Fruit fly (Drosophila melanogaster) whole organism, embryonic: ENCODE measurements around the gene Usp10.

Source experiments
- Bteb2 ChIP-seq: fragments of 200-800 bp; sonication (Bioruptor generic); optimal IDR thresholded peaks from 2 replicates; lab custom pipeline; 2016; ENCODE audit warnings: missing biosample characterization, missing genetic modification characterization
- CG10366 ChIP-seq: fragments of 200-800 bp; sonication (Bioruptor generic); IDR thresholded peaks from 2 replicates; pipeline ENCODE4 v1.3.6; 2022; ENCODE audit warnings: missing biosample characterization, missing genetic modification characterization
- CG13296 ChIP-seq: fragments of 200-800 bp; sonication (Bioruptor generic); optimal IDR thresholded peaks from 3 replicates; lab custom pipeline; 2018; ENCODE audit warnings: missing biosample characterization, mild to moderate bottlenecking, missing genetic modification characterization
- CG17568 ChIP-seq: fragments of 200-800 bp; sonication (Bioruptor generic); optimal IDR thresholded peaks from 2 replicates; lab custom pipeline; 2018; ENCODE audit warnings: missing biosample characterization, mild to moderate bottlenecking, missing genetic modification characterization, moderate library complexity
- CG3065 ChIP-seq: fragments of 200-800 bp; sonication (Bioruptor generic); optimal IDR thresholded peaks from 2 replicates; lab custom pipeline; 2016; ENCODE audit warnings: missing biosample characterization, missing genetic modification characterization
- CG31365 ChIP-seq: fragments of 200-800 bp; sonication (Bioruptor generic); optimal IDR thresholded peaks from 2 replicates; lab custom pipeline; 2018; ENCODE audit warnings: missing biosample characterization, mild to moderate bottlenecking, missing genetic modification characterization
- CG3407 ChIP-seq: fragments of 200-800 bp; sonication (Bioruptor generic); optimal IDR thresholded peaks from 2 replicates; lab custom pipeline; 2018; ENCODE audit warnings: missing biosample characterization, mild to moderate bottlenecking, missing genetic modification characterization
- CG34376 ChIP-seq: fragments of 200-800 bp; sonication (Bioruptor generic); optimal IDR thresholded peaks from 2 replicates; lab custom pipeline; 2018; ENCODE audit warnings: missing biosample characterization, mild to moderate bottlenecking, missing genetic modification characterization
- CG3847 ChIP-seq: fragments of 200-800 bp; sonication (Bioruptor generic); IDR thresholded peaks from 2 replicates; pipeline ENCODE4 v1.3.6; 2022; ENCODE audit warnings: missing biosample characterization, missing genetic modification characterization
- CG6272 ChIP-seq: fragments of 200-800 bp; sonication (Bioruptor generic); IDR thresholded peaks from 2 replicates; pipeline ENCODE4 v1.3.6; 2022; ENCODE audit warnings: missing biosample characterization, missing genetic modification characterization
- CG6765 ChIP-seq: fragments of 200-800 bp; sonication (Bioruptor generic); optimal IDR thresholded peaks from 3 replicates; lab custom pipeline; 2017; ENCODE audit warnings: missing biosample characterization, mild to moderate bottlenecking, missing genetic modification characterization
- CG7928 ChIP-seq: fragments of 200-800 bp; sonication (Bioruptor generic); optimal IDR thresholded peaks from 2 replicates; lab custom pipeline; 2017; ENCODE audit warnings: missing biosample characterization, mild to moderate bottlenecking, missing genetic modification characterization
- Dfd ChIP-seq, 2 experiments: fragments of >200 bp; optimal IDR thresholded peaks; 2 replicates each; lab custom pipeline; 2017; ENCODE audit warnings: missing biosample characterization in 2 of 2, missing genetic modification characterization in 2 of 2
- Drgx ChIP-seq: fragments of 200-800 bp; sonication (Bioruptor generic); IDR thresholded peaks from 2 replicates; pipeline ENCODE4 v1.3.6; 2022; ENCODE audit warnings: missing biosample characterization, missing genetic modification characterization
- Ets65A ChIP-seq: fragments of 200-800 bp; sonication (Bioruptor generic); peaks from one replicate; lab custom pipeline; 2016; ENCODE audit warnings: missing biosample characterization, missing genetic modification characterization
- HLH3B ChIP-seq: fragments of 200-800 bp; sonication (Bioruptor generic); IDR thresholded peaks from 2 replicates; pipeline ENCODE4 v1.3.6; 2022; ENCODE audit warnings: missing biosample characterization, missing genetic modification characterization
- Lhr ChIP-seq: fragments of 200-800 bp; sonication (Bioruptor generic); optimal IDR thresholded peaks from 3 replicates; lab custom pipeline; 2017; ENCODE audit warnings: mild to moderate bottlenecking, missing biosample characterization, missing genetic modification reagents, missing genetic modification characterization
- MESR4 ChIP-seq: fragments of 200-800 bp; sonication (Bioruptor generic); optimal IDR thresholded peaks from 2 replicates; lab custom pipeline; 2018; ENCODE audit warnings: missing biosample characterization, mild to moderate bottlenecking, missing genetic modification characterization, moderate library complexity
- MTF-1 ChIP-seq: fragments of 200-800 bp; sonication (Bioruptor generic); optimal IDR thresholded peaks from 2 replicates; lab custom pipeline; 2018; ENCODE audit warnings: missing biosample characterization, mild to moderate bottlenecking, missing genetic modification characterization, borderline replicate concordance
- Meics ChIP-seq: fragments of 200-800 bp; sonication (Bioruptor generic); optimal IDR thresholded peaks from 2 replicates; lab custom pipeline; 2017; ENCODE audit warnings: missing biosample characterization, mild to moderate bottlenecking, missing genetic modification characterization
- Mes4 ChIP-seq: fragments of 200-800 bp; sonication (Bioruptor generic); optimal IDR thresholded peaks from 2 replicates; lab custom pipeline; 2016; ENCODE audit warnings: missing biosample characterization, missing genetic modification characterization
- NC2β ChIP-seq: fragments of 200-800 bp; sonication (Bioruptor generic); optimal IDR thresholded peaks from 2 replicates; lab custom pipeline; 2016; ENCODE audit warnings: missing biosample characterization, missing genetic modification characterization
- NFAT ChIP-seq: fragments of 200-800 bp; sonication (Bioruptor generic); IDR thresholded peaks from 2 replicates; pipeline ENCODE4 v1.3.6; 2022; ENCODE audit warnings: missing biosample characterization, missing genetic modification characterization
- Nf-YB ChIP-seq: fragments of 200-800 bp; sonication (Bioruptor generic); optimal IDR thresholded peaks from 3 replicates; lab custom pipeline; 2019; ENCODE audit warnings: missing biosample characterization, mild to moderate bottlenecking, missing genetic modification characterization, moderate library complexity
- Nf-YC ChIP-seq: fragments of 200-800 bp; optimal IDR thresholded peaks from 3 replicates; lab custom pipeline; 2019; ENCODE audit warnings: missing biosample characterization, mild to moderate bottlenecking, missing genetic modification characterization, moderate library complexity
- Ravus ChIP-seq: fragments of 200-800 bp; sonication (Bioruptor generic); IDR thresholded peaks from 2 replicates; pipeline ENCODE4 v1.3.6; 2022; ENCODE audit warnings: missing biosample characterization, missing genetic modification characterization
- Sry-δ ChIP-seq: fragments of 200-800 bp; sonication (Bioruptor generic); optimal IDR thresholded peaks from 2 replicates; lab custom pipeline; 2016; ENCODE audit warnings: missing biosample characterization, missing genetic modification characterization
- TFAM ChIP-seq: fragments of 200-800 bp; sonication (Bioruptor generic); optimal IDR thresholded peaks from 2 replicates; lab custom pipeline; 2017; ENCODE audit warnings: missing biosample characterization, missing genetic modification characterization, inconsistent platforms
- ab ChIP-seq: fragments of 200-800 bp; sonication (Bioruptor generic); optimal IDR thresholded peaks from 2 replicates; lab custom pipeline; 2016; ENCODE audit warnings: missing biosample characterization, missing genetic modification characterization
- bcd ChIP-seq: fragments of 200-800 bp; sonication (Bioruptor generic); optimal IDR thresholded peaks from 2 replicates; lab custom pipeline; 2017; ENCODE audit warnings: missing biosample characterization, mild to moderate bottlenecking, missing genetic modification characterization
- bowl ChIP-seq: fragments of 200-800 bp; sonication (Bioruptor generic); IDR thresholded peaks from 2 replicates; pipeline ENCODE4 v1.3.6; 2022; ENCODE audit warnings: missing biosample characterization, missing genetic modification characterization
- bsh ChIP-seq, 2 experiments: fragments of 200-800 bp; sonication (Bioruptor generic); optimal IDR thresholded peaks; 2 replicates each; lab custom pipeline; 2017 to 2018; ENCODE audit warnings: mild to moderate bottlenecking in 2 of 2, missing biosample characterization in 2 of 2, missing genetic modification characterization in 2 of 2, moderate library complexity in 1 of 2
- chinmo ChIP-seq: fragments of 200-800 bp; sonication (Bioruptor generic); IDR thresholded peaks from 4 replicates; pipeline ENCODE4 v1.3.6; 2022; ENCODE audit warnings: missing biosample characterization, missing genetic modification characterization; ENCODE audit not compliant: partially characterized antibody
- cwo ChIP-seq: fragments of 200-800 bp; sonication (Bioruptor generic); optimal IDR thresholded peaks from 3 replicates; lab custom pipeline; 2017; ENCODE audit warnings: missing biosample characterization, missing genetic modification characterization, mild to moderate bottlenecking, moderate library complexity, missing genetic modification reagents
- da ChIP-seq: fragments of 200-800 bp; sonication (Bioruptor generic); optimal IDR thresholded peaks from 2 replicates; lab custom pipeline; 2016; ENCODE audit warnings: missing biosample characterization, missing genetic modification characterization
- jumu ChIP-seq: fragments of 200-800 bp; sonication (Bioruptor generic); optimal IDR thresholded peaks from 3 replicates; lab custom pipeline; 2016; ENCODE audit warnings: missing biosample characterization, missing genetic modification characterization
- klu ChIP-seq: fragments of 200-800 bp; sonication (Bioruptor generic); IDR thresholded peaks from 2 replicates; pipeline ENCODE4 v1.3.6; 2022; ENCODE audit warnings: missing biosample characterization, missing genetic modification characterization
- lbe ChIP-seq: fragments of 200-800 bp; sonication (Bioruptor generic); optimal IDR thresholded peaks from 2 replicates; lab custom pipeline; 2016; ENCODE audit warnings: missing biosample characterization, mild to moderate bottlenecking, missing genetic modification characterization
- nom ChIP-seq: fragments of 200-800 bp; sonication (Bioruptor generic); optimal IDR thresholded peaks from 2 replicates; lab custom pipeline; 2017; ENCODE audit warnings: missing biosample characterization, missing genetic modification characterization, mild to moderate bottlenecking, moderate library complexity, missing genetic modification reagents
- repo ChIP-seq: fragments of 200-800 bp; sonication (Bioruptor generic); optimal IDR thresholded peaks from 2 replicates; lab custom pipeline; 2016; ENCODE audit warnings: missing biosample characterization, missing genetic modification characterization
- ro ChIP-seq: fragments of 200-800 bp; sonication (Bioruptor generic); IDR thresholded peaks from 2 replicates; pipeline ENCODE4 v1.3.6; 2022; ENCODE audit warnings: missing biosample characterization, missing genetic modification characterization
- row ChIP-seq: fragments of 200-800 bp; sonication (Bioruptor generic); IDR thresholded peaks from 3 replicates; pipeline ENCODE4 v1.3.6; 2022; ENCODE audit warnings: missing biosample characterization, missing genetic modification characterization
- salm ChIP-seq: fragments of 200-800 bp; sonication (Bioruptor generic); optimal IDR thresholded peaks from 2 replicates; lab custom pipeline; 2018; ENCODE audit warnings: missing biosample characterization, mild to moderate bottlenecking, missing genetic modification characterization
- sens ChIP-seq: fragments of 200-800 bp; sonication (Bioruptor generic); peaks from one replicate; lab custom pipeline; 2016; ENCODE audit warnings: missing biosample characterization, missing genetic modification characterization
- sima ChIP-seq: fragments of 200-800 bp; sonication (Bioruptor generic); optimal IDR thresholded peaks from 2 replicates; lab custom pipeline; 2016; ENCODE audit warnings: missing biosample characterization, missing genetic modification characterization
- slbo ChIP-seq: fragments of 200-800 bp; sonication (Bioruptor generic); IDR thresholded peaks from 2 replicates; pipeline ENCODE4 v1.3.6; 2022; ENCODE audit warnings: missing biosample characterization, missing genetic modification characterization
- sob ChIP-seq: fragments of 200-800 bp; sonication (Bioruptor generic); IDR thresholded peaks from 2 replicates; pipeline ENCODE4 v1.3.6; 2022; ENCODE audit warnings: missing biosample characterization, missing genetic modification characterization
- tll ChIP-seq, 2 experiments: fragments of 200-800 bp in 1 of 2; fragments of >200 bp in 1 of 2; sonication (Bioruptor generic) in 1 of 2; optimal IDR thresholded peaks; 2 replicates each; lab custom pipeline; 2017 to 2019; ENCODE audit warnings: missing biosample characterization in 2 of 2, missing genetic modification characterization in 2 of 2, mild to moderate bottlenecking in 1 of 2, moderate library complexity in 1 of 2
- zen ChIP-seq: fragments of 200-800 bp; sonication (Bioruptor generic); optimal IDR thresholded peaks from 3 replicates; lab custom pipeline; 2018; ENCODE audit warnings: missing biosample characterization, mild to moderate bottlenecking, missing genetic modification characterization, moderate library complexity

The Usp10 gene

dm6 chr3L:821951-822350 lies 49.7 kb upstream of the Usp10 start (continued):
- TF ChIP-seq CG34376: no peak
- TF ChIP-seq ro: no peak
- TF ChIP-seq TFAM (GFP tag; lab: Kevin White, UChicago): no peak
- no peak for TF ChIP-seq MESR4 (GFP tag; lab: Kevin White, UChicago)
- no peak for TF ChIP-seq Sry-δ (GFP tag; lab: Kevin White, UChicago)
- TF ChIP-seq MTF-1 (GFP tag; lab: Kevin White, UChicago): no peak
- peak; percentile 72 for TF ChIP-seq Drgx (GFP tag; lab: Robert Waterston, UW)
- no peak for TF ChIP-seq sima (GFP tag; lab: Kevin White, UChicago)
- TF ChIP-seq Lhr (GFP tag; lab: Kevin White, UChicago): peak; percentile 24
- TF ChIP-seq Meics (GFP tag; lab: Kevin White, UChicago): peak; percentile 64
- peak; percentile 66 for TF ChIP-seq zen (tag; lab: Kevin White, UChicago)
- peak; percentile 68 for TF ChIP-seq salm (tag; lab: Kevin White, UChicago)
- no peak for TF ChIP-seq NFAT
- TF ChIP-seq Nf-YC (tag; lab: Kevin White, UChicago): peak; percentile 35
- TF ChIP-seq klu (GFP tag; lab: Robert Waterston, UW): peak; percentile 43; the same call in 1 of the 2 replicates
- no peak for TF ChIP-seq CG17568 (GFP tag; lab: Kevin White, UChicago)
- peak; percentile 50 for TF ChIP-seq CG3407
- no peak for TF ChIP-seq tll (GFP tag; optimal IDR thresholded peaks at IDR 0.05; lab: Kevin White, UChicago)
- peak; percentile 61 for TF ChIP-seq bcd (GFP tag; lab: Kevin White, UChicago)
- TF ChIP-seq CG3065 (GFP tag; lab: Kevin White, UChicago): no peak
- peak; percentile 32 for TF ChIP-seq jumu (GFP tag; lab: Kevin White, UChicago)
- TF ChIP-seq CG3847 (GFP tag; lab: Robert Waterston, UW): peak; percentile 8; the same call in 1 of the 2 replicates
- no peak for TF ChIP-seq da (GFP tag; lab: Kevin White, UChicago)
- peak; percentile 53 for TF ChIP-seq CG31365
- TF ChIP-seq CG13296 (GFP tag; lab: Kevin White, UChicago): peak; percentile 70
- TF ChIP-seq Dfd (GFP tag; optimal IDR thresholded peaks at IDR 0.05; lab: Kevin White, UChicago): no peak
- peak; percentile 41 for TF ChIP-seq lbe
- peak; percentile 44 for TF ChIP-seq Nf-YB (GFP tag; lab: Kevin White, UChicago)
- no peak for TF ChIP-seq chinmo (GFP tag; lab: Robert Waterston, UW)
- no peak for TF ChIP-seq CG7928 (GFP tag; lab: Kevin White, UChicago)

DNA sequence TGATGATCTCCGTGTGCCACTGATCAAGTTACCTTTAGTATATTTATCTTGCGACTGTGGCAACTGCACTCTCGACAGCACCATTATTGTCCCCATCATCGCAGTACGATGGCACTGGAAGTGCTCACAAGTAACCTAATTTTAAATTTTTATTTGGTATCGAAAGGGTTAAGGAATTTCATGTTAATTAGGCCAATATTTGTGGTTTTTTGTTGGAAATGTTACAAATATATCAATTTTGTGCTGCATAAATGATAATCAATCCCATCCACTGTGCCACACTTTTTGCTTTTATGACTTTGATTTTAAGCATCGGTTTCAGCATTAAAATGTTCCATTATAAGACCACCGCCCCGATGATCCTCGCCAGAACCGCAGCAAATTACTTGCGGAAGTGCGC lies 49.1 kb upstream of the Usp10 start:
- no peak for TF ChIP-seq slbo (GFP tag; lab: Robert Waterston, UW)
- TF ChIP-seq Drgx (GFP tag; lab: Robert Waterston, UW): peak; percentile 58
- peak in 1 of 2 experiments; percentile 9 for TF ChIP-seq bsh (GFP tag; optimal IDR thresholded peaks at IDR 0.05; lab: Kevin White, UChicago)
- peak; percentile 42 for TF ChIP-seq lbe
- TF ChIP-seq NC2β: no peak
- TF ChIP-seq HLH3B (GFP tag; lab: Robert Waterston, UW): no peak
- TF ChIP-seq cwo (GFP tag; lab: Kevin White, UChicago): no peak
- TF ChIP-seq CG6272 (GFP tag; lab: Robert Waterston, UW): no peak
- no peak for TF ChIP-seq Mes4 (GFP tag; lab: Kevin White, UChicago)
- no peak for TF ChIP-seq repo (GFP tag; lab: Kevin White, UChicago)
- 0 out of 3 replicates have a peak, but pooled peaks have one; percentile 10 for TF ChIP-seq row (GFP tag; lab: Robert Waterston, UW)
- no peak for TF ChIP-seq Ravus (GFP tag; lab: Robert Waterston, UW)
- no peak for TF ChIP-seq bowl (GFP tag; lab: Robert Waterston, UW)
- TF ChIP-seq nom (GFP tag; lab: Kevin White, UChicago): peak; percentile 17
- no peak for TF ChIP-seq CG10366
- TF ChIP-seq Bteb2 (GFP tag; lab: Kevin White, UChicago): no peak
- TF ChIP-seq Ets65A (GFP tag; lab: Kevin White, UChicago): no peak
- no peak for TF ChIP-seq ab (GFP tag; lab: Kevin White, UChicago)
- peak; percentile 57 for TF ChIP-seq sens (GFP tag; lab: Kevin White, UChicago)
- no peak for TF ChIP-seq sob (GFP tag; lab: Robert Waterston, UW)
- no peak for TF ChIP-seq CG6765 (GFP tag; lab: Kevin White, UChicago)
